Fruit fly (Drosophila melanogaster): ENCODE data around the gene ppk24.

Gene ppk24

DNA sequence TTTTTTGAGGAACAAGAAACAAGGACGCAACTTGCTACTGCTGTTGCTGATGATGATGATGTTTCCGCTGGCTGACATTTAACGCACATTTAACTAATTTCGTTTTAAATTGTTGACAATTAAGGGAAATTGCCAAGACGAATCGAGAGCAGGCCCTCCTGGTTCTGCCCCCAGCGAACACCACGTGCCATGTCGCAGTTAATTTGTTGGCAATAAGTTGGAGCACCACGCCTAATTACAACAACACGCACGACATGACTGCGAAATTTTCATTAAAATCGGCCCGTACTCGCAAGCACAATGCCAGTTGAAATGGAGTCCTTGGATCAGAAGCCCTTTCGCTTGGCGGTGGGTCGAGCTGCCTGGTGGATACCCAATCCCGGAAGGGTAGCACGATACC is at the start of gene ppk24:
Gene ppk24 (plus strand): TSS at position 301 of the 400 bp plus-strand sequence.
- TF ChIP-seq CG17801 (GFP tag; optimal IDR thresholded peaks at IDR 0.05; ENCODE audit: partially characterized antibody): no peak

DNA sequence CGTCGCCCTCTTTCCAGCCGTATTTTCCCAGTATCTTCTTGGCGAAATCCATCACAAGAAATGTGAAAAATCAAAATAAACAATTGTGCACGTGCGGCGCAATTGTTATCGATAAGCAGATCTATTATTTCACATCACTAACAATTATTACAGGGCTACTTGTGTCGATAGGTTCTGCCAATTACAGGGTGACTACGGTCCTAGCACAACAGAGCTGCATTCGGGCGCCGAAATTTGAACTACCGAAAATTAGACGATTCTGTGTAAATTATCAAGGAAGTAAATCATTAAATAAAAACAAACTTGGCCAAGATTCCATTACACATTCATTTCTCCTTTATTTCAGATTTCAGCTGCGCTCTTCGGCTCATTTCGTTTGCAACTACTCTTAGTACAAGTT is 49.7 kb upstream of the ppk24 start, which contains the start of gene CG15561:
Gene CG15561 (minus strand): TSS at position 113 of the 400 bp plus-strand sequence.
- peak; percentile 57 for TF ChIP-seq CG17801 (GFP tag; optimal IDR thresholded peaks at IDR 0.05; ENCODE audit: partially characterized antibody)

DNA sequence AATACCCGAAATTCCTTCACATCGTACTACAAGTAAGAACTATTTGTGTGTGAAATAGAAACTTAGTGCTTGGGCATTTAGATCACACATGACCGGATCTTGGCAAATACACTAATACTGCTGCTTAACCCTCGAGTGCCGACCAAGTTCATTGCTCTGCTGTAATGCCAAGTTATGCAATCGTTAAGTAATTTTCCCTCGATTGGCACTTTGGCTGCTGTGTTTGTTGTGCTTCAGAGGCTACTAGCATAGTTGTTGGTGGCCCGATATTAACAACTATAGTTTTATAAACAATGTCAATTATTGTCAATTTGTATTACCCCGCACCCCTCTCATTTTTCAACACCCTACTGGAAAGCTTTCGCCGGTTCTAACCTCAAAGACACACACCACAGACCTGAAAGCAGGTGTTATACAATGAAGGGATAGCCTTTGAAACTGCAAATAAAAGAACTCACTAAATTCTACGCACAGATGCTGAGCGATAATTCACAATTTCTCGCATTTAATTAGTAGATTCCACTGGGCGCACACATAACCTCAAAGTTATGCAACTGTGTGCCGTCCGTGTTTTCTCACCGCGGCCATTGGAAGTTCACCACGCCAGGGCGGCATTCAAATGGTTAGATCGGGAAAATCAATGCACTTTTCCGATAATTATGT is 47.2 kb upstream of the ppk24 start:
- peak; percentile 12 for TF ChIP-seq CG17801 (GFP tag; optimal IDR thresholded peaks at IDR 0.05; ENCODE audit: partially characterized antibody)

DNA sequence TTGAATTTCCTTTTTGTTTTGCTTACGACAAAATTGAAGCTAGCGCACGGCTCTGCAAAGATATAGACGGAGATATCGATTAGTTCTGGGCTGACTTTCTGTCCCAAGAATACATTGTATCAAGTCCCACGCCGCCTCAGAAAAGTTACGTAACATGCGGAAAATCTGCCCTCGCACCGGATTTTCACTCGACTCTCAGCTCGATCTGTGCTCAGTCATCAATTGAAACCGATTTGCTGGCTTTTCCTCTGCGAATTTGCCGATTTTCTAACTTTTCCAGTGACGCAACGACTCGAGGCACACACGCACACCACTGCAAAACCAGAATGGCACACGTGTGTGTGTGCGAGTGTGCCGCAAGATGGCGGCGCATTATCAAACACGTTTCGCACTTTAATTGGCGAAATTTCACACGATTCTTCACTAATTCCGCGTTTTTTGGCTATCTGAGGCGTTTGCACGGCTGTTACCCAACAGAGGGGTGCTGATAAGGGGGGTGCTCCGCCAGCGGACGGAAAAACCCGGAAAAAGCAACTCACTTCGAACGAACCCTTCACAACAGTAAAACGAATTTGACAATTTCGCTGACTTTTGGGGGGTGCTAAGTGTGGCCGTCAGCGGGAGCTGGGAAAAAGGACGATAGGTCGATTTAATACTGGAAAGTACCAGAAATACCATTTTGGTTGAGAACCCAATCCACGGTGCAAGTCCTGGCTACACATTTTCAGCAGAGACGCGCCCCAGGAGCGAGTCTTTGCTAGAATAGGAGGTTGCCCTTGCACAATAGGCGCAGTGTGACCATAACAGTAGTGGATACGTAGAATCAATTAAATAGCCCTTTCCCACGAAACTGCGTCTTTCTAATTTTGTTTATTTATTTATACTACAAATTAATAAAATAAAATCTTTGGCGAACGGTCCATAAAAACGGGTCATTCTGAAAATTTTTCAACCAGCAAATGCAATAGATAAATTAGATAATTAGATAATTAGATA is 46.2 kb upstream of the ppk24 start, which contains the start of gene ATPsynC:
Gene ATPsynC (minus strand): TSS at position 634 of the 996 bp plus-strand sequence.
- TF ChIP-seq CG17801 (GFP tag; optimal IDR thresholded peaks at IDR 0.05; ENCODE audit: partially characterized antibody): peak; percentile 46

DNA sequence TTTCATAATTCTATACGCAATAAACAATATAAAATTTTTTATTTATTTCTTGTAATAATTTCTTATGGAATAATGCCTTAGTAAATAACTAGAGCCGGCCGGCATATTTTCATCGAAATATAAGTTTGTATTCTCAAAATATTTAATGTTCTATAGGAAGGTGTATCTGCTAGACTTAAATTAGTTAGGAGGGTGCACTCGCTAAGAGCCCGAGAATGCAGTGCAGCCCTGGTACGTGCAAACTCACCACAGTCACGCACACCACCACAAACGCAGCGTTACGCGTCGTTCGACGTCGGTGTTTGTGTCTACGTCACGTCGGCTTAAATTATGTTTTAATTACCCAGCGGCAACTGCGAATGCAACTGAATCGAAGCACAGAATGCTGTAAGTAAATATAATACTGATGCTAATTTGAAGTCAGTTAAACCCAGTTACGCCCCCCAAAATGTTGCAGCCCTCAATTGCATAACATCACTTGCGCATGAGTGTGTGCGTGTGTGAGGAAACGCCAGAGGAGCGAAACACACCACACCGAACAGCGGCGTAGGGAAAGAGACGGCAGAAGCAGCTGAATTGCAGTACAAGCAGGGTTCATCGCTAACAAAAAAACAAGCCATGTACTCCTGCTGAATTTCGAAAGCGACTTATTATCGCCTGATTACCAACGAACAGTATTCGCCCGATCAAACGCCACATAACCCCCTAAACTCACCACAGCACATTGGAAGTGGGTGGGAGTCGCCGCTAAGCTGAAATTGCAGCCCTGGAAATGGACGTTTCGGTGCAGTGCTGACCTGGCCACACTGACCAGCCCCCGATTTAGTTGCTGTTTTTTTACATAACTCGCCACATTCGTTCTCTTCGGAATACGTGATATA is 44.8 kb upstream of the ppk24 start, which contains the start of gene CG12054:
Gene CG12054 (plus strand): TSS at position 247 of the 881 bp plus-strand sequence.
- TF ChIP-seq CG17801 (GFP tag; optimal IDR thresholded peaks at IDR 0.05; ENCODE audit: partially characterized antibody): peak; percentile 33

DNA sequence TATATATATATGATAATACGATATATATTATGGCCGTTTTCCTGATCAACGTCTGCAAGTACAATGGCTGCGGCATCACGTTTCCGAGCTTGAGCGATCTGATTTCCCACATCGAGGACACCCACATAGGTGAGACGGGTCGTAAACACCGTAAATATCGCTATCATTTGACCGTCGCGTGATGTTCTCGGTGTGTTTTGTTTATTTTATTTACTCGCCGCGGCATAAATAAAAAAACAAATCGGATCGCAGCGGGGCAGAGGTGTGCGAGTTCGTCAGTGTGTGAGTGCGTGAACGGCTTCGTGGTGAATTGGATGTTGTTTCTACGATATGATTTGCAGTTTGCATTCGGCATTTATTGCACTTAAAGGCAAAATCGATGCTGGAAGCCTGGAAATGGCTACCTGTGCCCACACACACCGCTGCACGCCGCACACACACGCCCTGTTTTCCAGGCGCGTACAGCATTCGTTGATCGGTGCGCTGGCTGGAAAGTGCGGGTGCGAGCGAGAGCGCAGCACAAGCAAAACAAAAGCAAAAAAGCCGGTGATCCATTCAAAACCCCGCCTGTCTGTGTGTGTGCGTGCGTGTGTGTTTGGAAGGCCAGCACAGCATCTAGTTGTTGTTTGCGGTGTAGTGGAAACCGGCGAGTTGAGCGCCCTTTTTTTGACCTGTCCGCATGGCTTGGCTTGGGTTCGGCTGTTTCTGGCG is 44.0 kb upstream of the ppk24 start:
- peak; percentile 22 for TF ChIP-seq CG17801 (GFP tag; optimal IDR thresholded peaks at IDR 0.05; ENCODE audit: partially characterized antibody)

DNA sequence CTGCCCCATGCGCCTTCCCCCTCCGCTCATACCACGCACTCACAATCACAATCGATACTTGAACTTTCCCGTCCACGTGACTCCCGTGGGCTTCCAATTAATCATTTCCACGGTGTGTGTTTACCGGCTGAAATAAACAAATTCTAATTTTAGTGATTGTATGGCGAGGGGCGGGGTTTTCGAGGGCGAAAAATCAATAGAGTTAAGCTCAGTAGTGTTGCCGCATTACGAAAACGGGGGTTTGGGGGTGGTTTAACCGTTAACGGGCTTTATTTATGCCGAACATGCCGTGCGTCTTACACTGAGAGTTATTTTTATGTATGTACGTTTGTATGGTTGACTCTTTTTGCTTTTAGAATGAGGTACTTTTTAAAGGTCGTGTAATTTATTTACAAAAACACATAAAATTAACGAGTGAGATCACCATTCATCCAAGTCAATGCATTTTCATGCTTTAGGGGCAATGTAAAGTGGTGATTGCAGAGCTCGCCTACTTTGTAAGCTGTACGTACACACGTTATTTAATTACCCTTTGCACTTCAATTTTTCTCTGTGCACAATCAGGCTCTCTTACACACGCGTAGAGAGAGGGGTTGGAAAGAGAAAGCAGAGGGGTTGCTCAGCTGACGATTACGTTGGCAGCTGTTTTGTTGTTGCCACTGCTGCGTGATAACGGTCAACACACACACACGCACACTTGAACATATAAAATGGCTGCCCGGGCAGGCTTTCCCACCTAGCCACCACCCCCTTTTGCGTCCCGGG is 43.2 kb upstream of the ppk24 start:
- no peak for TF ChIP-seq CG17801 (GFP tag; optimal IDR thresholded peaks at IDR 0.05; ENCODE audit: partially characterized antibody)

DNA sequence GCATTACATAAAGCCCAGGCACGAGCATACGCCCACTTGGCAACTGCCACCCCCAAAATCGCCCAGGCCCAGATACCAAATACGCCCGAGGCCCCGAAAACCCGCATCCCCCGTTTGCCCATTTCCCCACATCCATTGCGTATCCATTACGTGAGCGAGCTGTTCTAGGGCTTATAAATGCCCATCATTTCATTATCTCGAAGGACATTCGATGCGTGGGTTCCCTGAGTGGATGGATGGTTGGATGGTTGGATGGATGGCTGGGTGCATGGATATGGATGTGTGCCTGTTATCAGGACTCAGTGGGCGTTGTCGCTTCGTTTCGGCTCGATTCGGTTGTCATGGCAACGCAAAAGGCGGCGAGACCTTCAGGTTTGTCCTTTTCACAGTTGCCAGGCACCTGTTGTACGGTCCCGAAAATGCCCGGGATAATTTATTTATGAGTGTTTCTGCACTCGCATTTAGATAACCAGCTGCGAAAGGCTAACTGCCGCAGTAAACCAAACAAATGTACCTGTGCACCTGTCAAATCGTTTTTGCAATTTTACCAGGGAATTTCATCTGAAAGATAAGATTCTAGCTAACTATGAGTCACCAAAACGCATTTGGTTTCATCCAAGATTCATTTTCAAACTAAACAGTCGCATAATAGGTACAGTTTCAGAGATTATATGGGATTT is 42.5 kb upstream of the ppk24 start:
- no peak for TF ChIP-seq CG17801 (GFP tag; optimal IDR thresholded peaks at IDR 0.05; ENCODE audit: partially characterized antibody)

DNA sequence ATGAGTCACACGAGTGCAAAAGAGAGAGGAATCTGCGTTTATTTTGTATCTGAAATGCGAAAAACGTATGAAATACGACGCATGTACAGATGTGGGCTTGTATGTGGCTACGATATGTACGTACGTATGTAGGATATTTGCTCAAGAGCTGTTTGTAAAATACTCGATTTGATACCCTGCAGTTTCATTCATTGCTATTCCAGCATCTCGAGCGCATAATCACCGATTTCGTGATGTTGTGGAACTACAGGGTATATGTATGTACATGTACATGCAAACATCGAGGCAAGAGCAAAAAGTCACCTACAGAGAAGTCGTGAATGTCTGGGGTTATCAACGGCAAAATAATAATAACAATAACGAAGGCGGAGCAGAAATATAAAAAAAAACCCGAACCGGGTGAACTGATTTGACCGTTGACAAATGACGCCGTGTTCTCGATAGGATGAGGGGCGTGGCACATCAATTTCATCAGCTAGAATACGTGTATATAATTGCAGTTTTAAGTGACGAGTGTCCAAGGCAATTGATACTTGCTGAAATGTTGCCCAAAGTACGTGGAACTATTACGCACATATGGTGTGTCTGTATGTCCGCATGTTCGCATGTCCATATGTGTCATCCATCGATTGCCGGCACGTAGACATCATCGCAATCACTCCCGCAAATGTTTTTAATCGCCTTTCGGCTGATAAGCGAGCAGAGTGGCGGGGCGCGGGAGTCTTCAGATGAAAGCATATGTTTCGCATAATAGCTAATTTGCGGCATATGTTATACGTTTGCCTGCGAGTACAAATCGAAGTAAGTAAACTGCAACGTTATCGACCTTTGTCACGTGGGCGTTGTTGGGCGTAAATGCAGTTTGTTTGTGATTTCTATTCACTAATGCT is 41.3 kb upstream of the ppk24 start:
- TF ChIP-seq CG17801 (GFP tag; optimal IDR thresholded peaks at IDR 0.05; ENCODE audit: partially characterized antibody): no peak

DNA sequence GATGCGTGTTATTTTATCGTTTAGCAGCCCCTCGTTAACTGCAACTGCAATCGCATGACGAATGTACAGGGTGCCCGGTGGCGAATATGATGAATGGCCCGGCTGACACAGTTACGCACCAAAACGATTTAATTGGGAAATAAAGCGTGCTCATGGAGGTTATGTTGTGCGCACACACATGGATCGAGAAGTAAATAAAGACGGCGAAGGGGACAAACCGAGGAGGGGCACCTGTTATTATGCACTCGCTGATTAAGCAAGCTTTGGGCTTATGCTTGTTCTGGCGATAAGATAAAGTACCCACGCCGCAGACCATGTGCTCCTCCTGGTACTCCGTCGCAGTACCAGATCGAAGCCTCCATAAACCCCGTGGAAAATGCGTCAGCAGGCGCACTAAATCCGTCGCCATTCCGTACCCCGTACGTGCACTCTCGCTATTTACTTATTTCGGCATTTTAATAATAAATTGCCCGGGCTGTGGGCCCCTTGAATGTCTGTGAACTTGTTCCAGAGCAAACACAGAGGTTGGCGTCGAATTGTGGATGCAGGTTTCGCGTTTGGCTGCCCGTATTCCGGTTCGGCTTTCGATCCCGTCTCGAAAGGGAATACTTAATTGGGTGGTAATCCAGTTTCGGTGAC is 40.4 kb upstream of the ppk24 start:
- no peak for TF ChIP-seq CG17801 (GFP tag; optimal IDR thresholded peaks at IDR 0.05; ENCODE audit: partially characterized antibody)

DNA sequence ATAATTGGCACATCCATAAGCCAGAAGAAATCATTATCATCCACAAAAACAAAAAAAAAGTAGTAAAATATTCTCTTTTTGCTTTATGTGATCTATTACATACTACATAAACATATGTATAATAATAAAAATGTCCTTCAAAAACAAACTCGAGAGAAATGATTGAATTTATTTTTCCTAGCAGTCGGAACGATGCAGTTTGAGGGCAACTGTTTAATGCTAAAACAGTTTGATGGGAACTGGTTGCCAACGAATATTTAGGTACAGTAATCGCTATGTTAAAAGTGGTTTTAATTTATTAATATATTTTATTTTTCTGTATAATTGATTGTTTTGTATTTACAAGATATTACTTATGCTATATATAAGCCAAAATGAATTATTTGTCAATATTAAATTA is 34.4 kb upstream of the ppk24 start:
- TF ChIP-seq CG17801 (GFP tag; optimal IDR thresholded peaks at IDR 0.05; ENCODE audit: partially characterized antibody): no peak
